Fruit fly (Drosophila melanogaster): Measurements from ENCODE around the gene CG8892.

- no peak for TF ChIP-seq HLH106 (tag; optimal IDR thresholded peaks at IDR 0.05)
- TF ChIP-seq lola (GFP tag; optimal IDR thresholded peaks at IDR 0.05) = no peak
- TF ChIP-seq Myc (optimal IDR thresholded peaks at IDR 0.05) = no peak
- no peak for TF ChIP-seq jim (GFP tag; optimal IDR thresholded peaks at IDR 0.05)
- TF ChIP-seq brk (GFP tag; optimal IDR thresholded peaks at IDR 0.05) = no peak
- peak; percentile 78 for TF ChIP-seq ey (GFP tag; optimal IDR thresholded peaks at IDR 0.05)
- TF ChIP-seq dmrt93B (GFP tag; optimal IDR thresholded peaks at IDR 0.05) = no peak
- peak; percentile 62 for TF ChIP-seq br (GFP tag; optimal IDR thresholded peaks at IDR 0.05)
Observed at dm6 chr2L:5002711-5003402, 21.5 kb upstream of the CG8892 start.
